Fruit fly (Drosophila melanogaster) whole organism, embryonic: ENCODE data around the gene Datp.

Experiments used
- Bteb2 ChIP-seq: fragments of 200-800 bp; sonication (Bioruptor generic); optimal IDR thresholded peaks from 2 replicates; lab custom pipeline; 2016; ENCODE audit warnings: missing biosample characterization, missing genetic modification characterization
- CG10321 ChIP-seq: fragments of 200-800 bp; sonication (Bioruptor generic); IDR thresholded peaks from 2 replicates; pipeline ENCODE4 v1.3.6; 2022; ENCODE audit warnings: missing biosample characterization, missing genetic modification characterization
- CG10366 ChIP-seq: fragments of 200-800 bp; sonication (Bioruptor generic); IDR thresholded peaks from 2 replicates; pipeline ENCODE4 v1.3.6; 2022; ENCODE audit warnings: missing biosample characterization, missing genetic modification characterization
- CG1233 ChIP-seq: fragments of 200-800 bp; sonication (Bioruptor generic); optimal IDR thresholded peaks from 4 replicates; lab custom pipeline; 2018; ENCODE audit warnings: missing biosample characterization, mild to moderate bottlenecking, missing genetic modification characterization
- CG12659 ChIP-seq: fragments of 200-800 bp; sonication (Bioruptor generic); optimal IDR thresholded peaks from 3 replicates; lab custom pipeline; 2017; ENCODE audit warnings: mild to moderate bottlenecking, missing biosample characterization, missing genetic modification reagents, missing genetic modification characterization
- CG14014 ChIP-seq: fragments of 200-800 bp; sonication (Bioruptor generic); IDR thresholded peaks from 2 replicates; pipeline ENCODE4 v1.3.6; 2022; ENCODE audit warnings: missing biosample characterization, missing genetic modification characterization
- CG14441 ChIP-seq: fragments of 200-800 bp; sonication (Bioruptor generic); IDR thresholded peaks from 2 replicates; pipeline ENCODE4 v1.3.6; 2022; ENCODE audit warnings: missing biosample characterization, missing genetic modification characterization
- CG14965 ChIP-seq: fragments of 200-800 bp; sonication (Bioruptor generic); optimal IDR thresholded peaks from 2 replicates; lab custom pipeline; 2016; ENCODE audit warnings: missing biosample characterization, missing genetic modification characterization, borderline replicate concordance
- CG15514 ChIP-seq: fragments of 200-800 bp; sonication (Bioruptor generic); optimal IDR thresholded peaks from 3 replicates; lab custom pipeline; 2017; ENCODE audit warnings: missing biosample characterization, missing genetic modification characterization, mild to moderate bottlenecking, moderate library complexity, missing genetic modification reagents
- CG15601 ChIP-seq: fragments of 200-800 bp; sonication (Bioruptor generic); optimal IDR thresholded peaks from 3 replicates; lab custom pipeline; 2019; ENCODE audit warnings: missing biosample characterization, mild to moderate bottlenecking, missing genetic modification characterization, moderate library complexity
- CG15696 ChIP-seq: fragments of 200-800 bp; sonication (Bioruptor generic); optimal IDR thresholded peaks from 2 replicates; lab custom pipeline; 2019; ENCODE audit warnings: missing biosample characterization, mild to moderate bottlenecking, missing genetic modification characterization, moderate library complexity
- CG17359 ChIP-seq: fragments of 200-800 bp; sonication (Bioruptor generic); optimal IDR thresholded peaks from 3 replicates; lab custom pipeline; 2018; ENCODE audit warnings: missing biosample characterization, mild to moderate bottlenecking, missing genetic modification characterization, moderate library complexity
- CG31365 ChIP-seq: fragments of 200-800 bp; sonication (Bioruptor generic); optimal IDR thresholded peaks from 2 replicates; lab custom pipeline; 2018; ENCODE audit warnings: missing biosample characterization, mild to moderate bottlenecking, missing genetic modification characterization
- CG34422 ChIP-seq: fragments of 200-800 bp; sonication (Bioruptor generic); IDR thresholded peaks from 3 replicates; pipeline ENCODE4 v1.3.6; 2022; ENCODE audit warnings: missing biosample characterization, missing genetic modification characterization
- CG4360 ChIP-seq: fragments of 200-800 bp; sonication (Bioruptor generic); IDR thresholded peaks from 2 replicates; pipeline ENCODE4 v1.3.6; 2022; ENCODE audit warnings: missing biosample characterization, missing genetic modification characterization
- CG5245 ChIP-seq: fragments of 200-800 bp; sonication (Bioruptor generic); optimal IDR thresholded peaks from 3 replicates; lab custom pipeline; 2016; ENCODE audit warnings: missing biosample characterization, missing genetic modification characterization
- CG7963 ChIP-seq: fragments of 200-800 bp; sonication (Bioruptor generic); IDR thresholded peaks from 3 replicates; pipeline ENCODE4 v1.3.6; 2022; ENCODE audit warnings: missing biosample characterization, missing genetic modification characterization; ENCODE audit not compliant: partially characterized antibody
- Dip2 ChIP-seq: fragments of 200-800 bp; sonication (Bioruptor generic); IDR thresholded peaks from 2 replicates; pipeline ENCODE4 v1.3.6; 2022; ENCODE audit warnings: missing biosample characterization, missing genetic modification characterization
- Drgx ChIP-seq: fragments of 200-800 bp; sonication (Bioruptor generic); IDR thresholded peaks from 2 replicates; pipeline ENCODE4 v1.3.6; 2022; ENCODE audit warnings: missing biosample characterization, missing genetic modification characterization
- E2f1 ChIP-seq: fragments of 200-800 bp; sonication (Bioruptor generic); IDR thresholded peaks from 2 replicates; pipeline ENCODE4 v1.3.6; 2022; ENCODE audit warnings: missing biosample characterization, missing genetic modification characterization
- Fer1 ChIP-seq: fragments of 200-800 bp; sonication (Bioruptor generic); optimal IDR thresholded peaks from 2 replicates; lab custom pipeline; 2017; ENCODE audit warnings: missing biosample characterization, mild to moderate bottlenecking, missing genetic modification characterization
- H15 ChIP-seq: fragments of 200-800 bp; sonication (Bioruptor generic); IDR thresholded peaks from 3 replicates; pipeline ENCODE4 v1.3.6; 2022; ENCODE audit warnings: missing biosample characterization, missing genetic modification characterization
- HLH54F ChIP-seq: fragments of 200-800 bp; sonication (Bioruptor generic); optimal IDR thresholded peaks from 3 replicates; lab custom pipeline; 2016; ENCODE audit warnings: missing biosample characterization, missing genetic modification characterization
- HmgZ ChIP-seq: fragments of 200-800 bp; sonication (Bioruptor generic); optimal IDR thresholded peaks from 2 replicates; lab custom pipeline; 2018; ENCODE audit warnings: missing biosample characterization, mild to moderate bottlenecking, missing genetic modification characterization
- Hr78 ChIP-seq, 2 experiments: fragments of 200-800 bp in 1 of 2; fragments of >200 bp in 1 of 2; sonication (Bioruptor generic) in 1 of 2; optimal IDR thresholded peaks; 2 replicates each; lab custom pipeline; 2017 to 2019; ENCODE audit warnings: missing biosample characterization in 2 of 2, missing genetic modification characterization in 2 of 2, mild to moderate bottlenecking in 1 of 2, moderate library complexity in 1 of 2
- Lim3 ChIP-seq: fragments of 200-800 bp; sonication (Bioruptor generic); IDR thresholded peaks from 2 replicates; pipeline ENCODE4 v1.3.6; 2022; ENCODE audit warnings: missing biosample characterization, missing genetic modification characterization
- Mes4 ChIP-seq: fragments of 200-800 bp; sonication (Bioruptor generic); optimal IDR thresholded peaks from 2 replicates; lab custom pipeline; 2016; ENCODE audit warnings: missing biosample characterization, missing genetic modification characterization
- Nf-YB ChIP-seq: fragments of 200-800 bp; sonication (Bioruptor generic); optimal IDR thresholded peaks from 3 replicates; lab custom pipeline; 2019; ENCODE audit warnings: missing biosample characterization, mild to moderate bottlenecking, missing genetic modification characterization, moderate library complexity
- Nf-YC ChIP-seq: fragments of 200-800 bp; optimal IDR thresholded peaks from 3 replicates; lab custom pipeline; 2019; ENCODE audit warnings: missing biosample characterization, mild to moderate bottlenecking, missing genetic modification characterization, moderate library complexity
- NfI ChIP-seq: fragments of 200-800 bp; sonication (Bioruptor generic); optimal IDR thresholded peaks from 3 replicates; lab custom pipeline; 2018; ENCODE audit warnings: missing biosample characterization, mild to moderate bottlenecking, missing genetic modification characterization, moderate library complexity
- Ptx1 ChIP-seq: fragments of 200-800 bp; sonication (Bioruptor generic); IDR thresholded peaks from 2 replicates; pipeline ENCODE4 v1.3.6; 2022; ENCODE audit warnings: missing biosample characterization, missing genetic modification characterization
- Sin3A ChIP-seq: fragments of >200 bp; optimal IDR thresholded peaks from 2 replicates; lab custom pipeline; 2018
- Sox100B ChIP-seq: fragments of 200-800 bp; sonication (Bioruptor generic); optimal IDR thresholded peaks from 3 replicates; lab custom pipeline; 2018; ENCODE audit warnings: missing biosample characterization, mild to moderate bottlenecking, missing genetic modification characterization
- aop ChIP-seq: fragments of 200-800 bp; sonication (Bioruptor generic); IDR thresholded peaks from 2 replicates; pipeline ENCODE4 v1.3.6; 2022; ENCODE audit warnings: missing biosample characterization, missing genetic modification characterization
- ase ChIP-seq: fragments of 200-800 bp; sonication (Bioruptor generic); IDR thresholded peaks from 3 replicates; pipeline ENCODE4 v1.3.6; 2022; ENCODE audit warnings: missing biosample characterization, missing genetic modification characterization
- ato ChIP-seq: fragments of 200-800 bp; sonication (Bioruptor generic); IDR thresholded peaks from 2 replicates; pipeline ENCODE4 v1.3.6; 2022; ENCODE audit warnings: missing biosample characterization, missing genetic modification characterization; ENCODE audit not compliant: partially characterized antibody
- az2 ChIP-seq: fragments of 200-800 bp; sonication (Bioruptor generic); optimal IDR thresholded peaks from 3 replicates; lab custom pipeline; 2016; ENCODE audit warnings: missing biosample characterization, missing genetic modification characterization
- crc ChIP-seq: fragments of 200-800 bp; sonication (Bioruptor generic); optimal IDR thresholded peaks from 2 replicates; lab custom pipeline; 2016; ENCODE audit warnings: missing biosample characterization, missing genetic modification characterization
- crol ChIP-seq: fragments of 200-800 bp; sonication (Bioruptor generic); IDR thresholded peaks from 2 replicates; pipeline ENCODE4 v1.3.6; 2022; ENCODE audit warnings: missing biosample characterization, missing genetic modification characterization
- dmrt11E ChIP-seq: fragments of 200-800 bp; sonication (Bioruptor generic); optimal IDR thresholded peaks from 3 replicates; lab custom pipeline; 2018; ENCODE audit warnings: missing biosample characterization, mild to moderate bottlenecking, missing genetic modification characterization, moderate library complexity
- ems ChIP-seq: fragments of 200-800 bp; sonication (Bioruptor generic); optimal IDR thresholded peaks from 3 replicates; lab custom pipeline; 2016; ENCODE audit warnings: missing biosample characterization, missing genetic modification characterization
- fd64A ChIP-seq: fragments of 200-800 bp; sonication (Bioruptor generic); optimal IDR thresholded peaks from 3 replicates; lab custom pipeline; 2018; ENCODE audit warnings: missing biosample characterization, mild to moderate bottlenecking, missing genetic modification characterization
- gce ChIP-seq: fragments of 200-800 bp; sonication (Bioruptor generic); IDR thresholded peaks from 3 replicates; pipeline ENCODE4 v1.3.6; 2022; ENCODE audit warnings: missing biosample characterization, missing genetic modification characterization
- gem ChIP-seq: fragments of 200-800 bp; sonication (Bioruptor generic); optimal IDR thresholded peaks from 2 replicates; lab custom pipeline; 2019; ENCODE audit warnings: missing biosample characterization, mild to moderate bottlenecking, missing genetic modification characterization, moderate library complexity
- hb ChIP-seq: fragments of 200-800 bp; sonication (Bioruptor generic); IDR thresholded peaks from 3 replicates; pipeline ENCODE4 v1.3.6; 2022; ENCODE audit warnings: missing biosample characterization, missing genetic modification characterization; ENCODE audit not compliant: partially characterized antibody
- jumu ChIP-seq: fragments of 200-800 bp; sonication (Bioruptor generic); optimal IDR thresholded peaks from 3 replicates; lab custom pipeline; 2016; ENCODE audit warnings: missing biosample characterization, missing genetic modification characterization
- knrl ChIP-seq: fragments of 200-800 bp; sonication (Bioruptor generic); IDR thresholded peaks from 3 replicates; pipeline ENCODE4 v1.3.6; 2022; ENCODE audit warnings: missing biosample characterization, missing genetic modification characterization; ENCODE audit not compliant: partially characterized antibody
- lov ChIP-seq, 2 experiments: fragments of 200-800 bp in 1 of 2; fragments of >200 bp in 1 of 2; sonication (Bioruptor generic) in 1 of 2; IDR thresholded peaks in 1 of 2; optimal IDR thresholded peaks in 1 of 2; 2 replicates in 1 of 2; 3 replicates in 1 of 2; pipeline versions ENCODE4 v1.3.6 to Lab custom; 2017 to 2022; ENCODE audit warnings: missing biosample characterization in 1 of 2, missing genetic modification characterization in 1 of 2
- sens ChIP-seq: fragments of 200-800 bp; sonication (Bioruptor generic); peaks from one replicate; lab custom pipeline; 2016; ENCODE audit warnings: missing biosample characterization, missing genetic modification characterization

Gene Datp

dm6 chr2L:9956993-9957652 is 18.5 kb upstream of the Datp start, which contains the start of the genes CG4658 and CG5846 (continued):
- peak in 1 of 2 experiments; percentile 79 for TF ChIP-seq Hr78 (GFP tag; optimal IDR thresholded peaks at IDR 0.05; lab: Kevin White, UChicago)
- peak; percentile 38; the same call in 1 of the 2 replicates for TF ChIP-seq CG4360 (GFP tag; lab: Robert Waterston, UW)
- TF ChIP-seq CG12659 = peak; percentile 94
- TF ChIP-seq CG14014 = peak; percentile 92
- peak; percentile 96 for TF ChIP-seq az2
- peak; percentile 91 for TF ChIP-seq Sox100B (GFP tag; lab: Kevin White, UChicago)
- TF ChIP-seq E2f1 (GFP tag; lab: Robert Waterston, UW) = peak; percentile 96
- TF ChIP-seq Sin3A (lab: Kevin White, UChicago) = peak; percentile 18
- peak; percentile 98 for TF ChIP-seq gem (tag; lab: Kevin White, UChicago)
- peak; percentile 92 for TF ChIP-seq ase (GFP tag; lab: Robert Waterston, UW)
- no peak for TF ChIP-seq ato (GFP tag; lab: Robert Waterston, UW)
- peak; percentile 97 for TF ChIP-seq sens (GFP tag; lab: Kevin White, UChicago)
- TF ChIP-seq Nf-YC (tag; lab: Kevin White, UChicago) = peak; percentile 81
- TF ChIP-seq knrl (GFP tag; lab: Robert Waterston, UW) = no peak; the same call in 2 of the 3 replicates
- TF ChIP-seq Lim3 (GFP tag; lab: Robert Waterston, UW) = peak; percentile 61; the same call in 1 of the 2 replicates
- no peak for TF ChIP-seq lov (optimal IDR thresholded peaks at IDR 0.05; lab: Kevin White, UChicago)
- TF ChIP-seq lov (GFP tag; IDR thresholded peaks at IDR 0.05; lab: Robert Waterston, UW) = peak; percentile 86
- TF ChIP-seq HmgZ (tag; lab: Kevin White, UChicago) = peak; percentile 94
- no peak for TF ChIP-seq CG31365 (tag; lab: Kevin White, UChicago)
- TF ChIP-seq CG1233 (GFP tag; lab: Kevin White, UChicago) = peak; percentile 89
- TF ChIP-seq jumu (GFP tag; lab: Kevin White, UChicago) = peak; percentile 57
- TF ChIP-seq CG5245 (GFP tag; lab: Kevin White, UChicago) = peak; percentile 86
- TF ChIP-seq NfI (GFP tag; lab: Kevin White, UChicago) = peak; percentile 87
- peak; percentile 89 for TF ChIP-seq CG15696 (tag; lab: Kevin White, UChicago)
- TF ChIP-seq hb (GFP tag; lab: Robert Waterston, UW) = no peak
- peak; percentile 80 for TF ChIP-seq Mes4 (GFP tag; lab: Kevin White, UChicago)
- peak; percentile 87 for TF ChIP-seq gce (GFP tag; lab: Robert Waterston, UW)
- TF ChIP-seq crol (GFP tag; lab: Robert Waterston, UW) = peak; percentile 39; the same call in 1 of the 2 replicates
- TF ChIP-seq dmrt11E (tag; lab: Kevin White, UChicago) = peak; percentile 96
- TF ChIP-seq Dip2 = peak; percentile 50
- peak; percentile 91 for TF ChIP-seq CG15601 (tag; lab: Kevin White, UChicago)
- TF ChIP-seq CG10366 (GFP tag; lab: Robert Waterston, UW) = peak; percentile 92
- peak; percentile 88 for TF ChIP-seq Fer1 (GFP tag; lab: Kevin White, UChicago)
- TF ChIP-seq ems (GFP tag; lab: Kevin White, UChicago) = peak; percentile 80
- peak; percentile 98 for TF ChIP-seq Ptx1 (GFP tag; lab: Robert Waterston, UW)
- peak; percentile 82 for TF ChIP-seq CG15514 (GFP tag; lab: Kevin White, UChicago)
- TF ChIP-seq CG14965 = no peak
- TF ChIP-seq Nf-YB (GFP tag; lab: Kevin White, UChicago) = peak; percentile 83
- TF ChIP-seq CG7963 = no peak
- TF ChIP-seq Drgx (GFP tag; lab: Robert Waterston, UW) = peak; percentile 94
- peak; percentile 94 for TF ChIP-seq Bteb2
- peak; percentile 96 for TF ChIP-seq CG34422 (GFP tag; lab: Robert Waterston, UW)
- TF ChIP-seq CG17359 (tag; lab: Kevin White, UChicago) = peak; percentile 96
- peak; percentile 75 for TF ChIP-seq HLH54F (GFP tag; lab: Kevin White, UChicago)
- TF ChIP-seq fd64A (GFP tag; lab: Kevin White, UChicago) = no peak
- TF ChIP-seq H15 (GFP tag; lab: Robert Waterston, UW) = peak; percentile 94
- peak; percentile 62; the same call in 1 of the 2 replicates for TF ChIP-seq CG10321 (GFP tag; lab: Robert Waterston, UW)
- TF ChIP-seq crc (GFP tag; lab: Kevin White, UChicago) = peak; percentile 26
- peak; percentile 55; the same call in 1 of the 2 replicates for TF ChIP-seq aop
- TF ChIP-seq CG14441 = peak; percentile 94
